Fruit fly (Drosophila melanogaster) S2 (cell line): ENCODE results near the gene Wwox.
A peak's percentile ranks its signal among the peaks of the same experiment; 100 is the strongest.

Experiments
- CG8478 ChIP-seq: fragments of >200 bp; optimal IDR thresholded peaks from 2 replicates; lab custom pipeline; 2018
- CTCF ChIP-seq, 2 experiments: fragments of >200 bp; optimal IDR thresholded peaks; 2 replicates each; lab custom pipeline; 2018

Wwox gene

DNA sequence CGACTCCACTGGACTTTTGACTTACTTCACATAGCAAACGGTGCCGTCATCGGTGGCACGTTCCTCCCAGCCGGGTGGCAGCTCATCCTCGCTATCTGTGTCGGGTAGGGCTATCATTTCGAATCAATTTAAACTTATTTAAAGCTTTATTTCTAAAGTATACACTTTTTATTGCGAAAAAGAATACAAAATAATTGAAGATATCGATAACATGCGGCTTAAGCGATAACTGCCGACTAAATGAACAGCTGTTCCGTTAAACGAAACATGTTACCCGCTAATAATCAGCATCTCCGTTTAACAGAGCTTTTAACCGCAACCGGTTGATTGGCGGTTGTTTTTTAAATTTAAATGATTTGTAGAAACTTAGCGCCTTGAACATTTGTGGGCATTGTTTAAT, at the start of gene Wwox:
Gene Wwox, minus strand, starts transcription at position 215 of the 400 bp plus-strand sequence.
- TF ChIP-seq CG8478 (lab: Kevin White, UChicago) (no peak), CTCF (optimal IDR thresholded peaks at IDR 0.05; lab: Kevin White, UChicago) (no peak)

DNA sequence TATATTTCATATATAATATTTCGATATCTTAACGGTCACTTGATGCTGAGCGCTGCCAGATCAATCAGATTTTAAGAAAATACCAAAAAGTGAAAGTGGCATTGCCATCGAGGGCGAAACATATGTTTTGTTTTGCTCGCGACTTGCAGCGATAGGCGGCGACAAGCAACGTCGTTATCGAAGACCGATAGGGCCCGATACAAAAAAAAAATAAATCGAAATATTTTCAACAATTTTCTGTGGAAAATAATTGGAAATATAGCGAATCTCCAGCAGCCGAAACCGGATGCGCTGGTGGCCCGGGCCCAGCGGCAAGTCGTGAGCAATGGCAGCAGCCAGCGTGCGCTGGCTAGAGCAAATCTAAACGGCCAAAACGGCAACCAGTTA, 39.2 kb upstream of the Wwox start, which contains the start of gene Megf8:
Gene Megf8, plus strand, starts transcription at position 190 of the 387 bp plus-strand sequence.
- TF ChIP-seq CG8478 (lab: Kevin White, UChicago) (no peak), CTCF (optimal IDR thresholded peaks at IDR 0.05; lab: Kevin White, UChicago) (no peak)

DNA sequence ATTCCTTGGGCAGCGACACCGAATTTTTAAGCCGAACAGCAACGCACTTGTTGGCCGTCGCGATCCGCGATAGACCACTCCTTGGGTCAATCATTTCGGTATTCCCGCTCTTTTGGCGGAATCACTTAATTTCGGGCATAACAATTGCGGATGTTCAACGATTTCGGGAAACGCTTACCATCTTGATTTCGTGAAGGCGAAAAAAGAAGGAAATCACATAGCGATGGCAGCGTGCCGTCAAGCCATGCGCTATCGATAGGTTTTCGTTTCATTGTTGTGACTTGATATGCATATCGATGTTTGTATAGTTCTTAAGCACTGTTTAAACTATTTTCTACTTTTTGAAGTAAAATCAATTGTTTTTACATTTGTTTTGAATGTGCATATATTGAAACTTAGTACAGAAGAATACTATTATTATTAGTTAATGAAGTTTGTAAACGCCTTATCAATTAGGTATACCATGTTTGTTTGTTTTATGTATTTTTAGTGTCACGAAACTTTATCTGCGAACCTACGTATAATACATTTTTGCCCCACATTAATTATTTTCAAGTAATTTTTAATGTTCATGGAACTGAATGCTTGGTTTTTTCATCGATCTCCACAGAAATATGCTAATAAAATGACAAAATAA, 38.7 kb upstream of the Wwox start, which contains the start of gene RpL36A:
Gene RpL36A, minus strand, starts transcription at position 265 of the 637 bp plus-strand sequence.
- TF ChIP-seq CG8478 (lab: Kevin White, UChicago) (no peak), CTCF (optimal IDR thresholded peaks at IDR 0.05; lab: Kevin White, UChicago) (peak in 1 of 2 experiments; percentile 19)

DNA sequence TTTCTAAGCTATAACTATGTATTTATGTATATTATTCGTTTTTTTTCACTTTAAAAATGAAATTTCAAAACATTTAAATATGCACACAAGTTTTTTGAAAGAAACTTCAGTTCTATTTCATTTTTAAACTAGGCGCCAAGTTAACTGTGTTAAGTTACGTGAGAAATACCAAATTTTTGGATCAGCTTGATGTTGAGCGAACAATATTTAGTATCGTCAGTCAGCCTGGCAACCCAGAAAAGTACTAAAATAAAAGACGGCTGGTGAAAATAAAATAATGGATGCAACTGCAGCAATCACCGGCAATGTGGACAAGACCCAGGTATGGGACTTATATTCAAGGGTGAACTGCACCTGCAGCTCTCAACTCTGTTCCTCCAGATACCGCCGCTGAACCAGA, 36.8 kb upstream of the Wwox start, which contains the start of gene CCDC53:
Gene CCDC53, plus strand, starts transcription at position 235 of the 400 bp plus-strand sequence.
- no peak for TF ChIP-seq CG8478 (lab: Kevin White, UChicago)
- no peak for TF ChIP-seq CTCF (optimal IDR thresholded peaks at IDR 0.05; lab: Kevin White, UChicago)

DNA sequence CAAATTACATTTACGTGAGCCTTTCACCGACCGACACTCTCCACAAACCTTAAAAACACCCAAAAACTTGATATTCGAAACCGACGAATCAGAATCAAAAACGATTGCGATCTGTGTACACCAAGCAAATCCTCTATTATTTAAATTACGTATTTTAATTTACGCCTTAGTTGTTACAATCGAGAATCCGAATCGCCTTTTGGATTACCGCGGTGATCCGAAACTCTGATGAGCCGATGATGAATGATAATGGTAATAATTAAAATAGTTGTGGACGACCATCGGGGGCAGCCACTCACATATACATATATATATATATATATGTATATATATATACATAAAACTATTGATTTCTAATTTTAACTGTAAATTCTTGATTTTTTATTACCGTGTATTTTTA, 35.6 kb upstream of the Wwox start, which contains the start of gene CG7367:
Gene CG7367, minus strand, starts transcription at position 101 of the 400 bp plus-strand sequence.
- TF ChIP-seq CTCF (optimal IDR thresholded peaks at IDR 0.05; lab: Kevin White, UChicago) (no peak), CG8478 (lab: Kevin White, UChicago) (no peak)

DNA sequence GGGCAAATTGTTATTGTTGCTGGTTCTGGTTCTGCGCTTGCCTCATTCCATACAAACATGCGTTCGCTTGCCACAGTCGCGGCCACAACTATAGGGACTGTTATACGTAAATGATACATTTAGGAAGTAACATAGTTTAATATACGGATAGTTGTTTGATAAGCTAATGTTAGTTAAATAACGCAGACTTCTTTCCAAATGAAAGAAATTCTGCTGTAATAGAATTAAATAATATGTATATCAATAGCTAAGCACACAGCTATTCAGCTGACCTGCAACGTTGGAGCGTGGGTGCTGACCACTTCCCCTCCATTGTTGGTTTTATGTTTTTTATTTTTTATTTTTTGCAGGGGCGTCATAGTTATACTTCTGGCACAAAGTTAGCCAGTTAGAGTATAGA, 30.6 kb upstream of the Wwox start:
- TF ChIP-seq CTCF (optimal IDR thresholded peaks at IDR 0.05; lab: Kevin White, UChicago) (no peak), CG8478 (lab: Kevin White, UChicago) (no peak)

DNA sequence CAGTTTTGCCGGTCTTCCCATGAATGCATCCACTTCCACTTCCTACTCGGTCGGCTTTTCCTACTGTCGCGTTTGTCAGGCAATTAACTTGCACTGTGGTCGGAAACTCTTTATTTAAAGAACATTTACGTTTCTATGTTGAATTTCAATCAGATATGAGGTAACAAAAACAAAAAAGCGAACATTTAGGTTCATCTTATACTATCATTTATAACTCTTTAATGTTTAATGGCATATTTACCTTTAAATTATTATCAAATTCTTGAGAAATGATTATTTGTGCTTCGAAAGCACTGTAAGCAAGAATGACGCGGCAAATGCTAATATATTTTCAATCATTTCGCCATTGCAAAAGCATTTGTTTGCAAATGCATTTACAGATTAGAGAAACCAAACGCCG, 29.7 kb upstream of the Wwox start:
- TF ChIP-seq CTCF (optimal IDR thresholded peaks at IDR 0.05; lab: Kevin White, UChicago), result no peak
- no peak for TF ChIP-seq CG8478 (lab: Kevin White, UChicago)

DNA sequence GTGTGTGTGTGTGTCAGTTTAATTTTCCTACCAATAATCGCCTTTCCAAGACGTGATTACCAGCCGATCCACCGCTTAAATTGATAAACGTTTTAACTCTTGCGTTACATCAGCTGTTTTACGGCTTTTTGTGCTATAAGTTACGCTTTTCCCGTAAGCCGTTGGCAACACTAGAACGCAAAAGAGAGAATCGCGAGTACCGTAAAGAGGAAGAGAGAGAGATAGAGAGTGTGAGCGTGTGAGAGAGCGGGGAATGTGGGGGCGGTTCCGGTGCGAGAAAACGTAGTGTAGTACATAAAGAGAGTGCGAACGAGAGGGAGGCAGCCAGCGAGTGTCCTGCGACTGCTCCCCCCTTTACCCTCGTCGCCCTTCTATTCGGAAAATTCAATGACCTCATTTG, 27.5 kb upstream of the Wwox start:
- no peak for TF ChIP-seq CG8478 (lab: Kevin White, UChicago)
- TF ChIP-seq CTCF (optimal IDR thresholded peaks at IDR 0.05; lab: Kevin White, UChicago), result no peak

DNA sequence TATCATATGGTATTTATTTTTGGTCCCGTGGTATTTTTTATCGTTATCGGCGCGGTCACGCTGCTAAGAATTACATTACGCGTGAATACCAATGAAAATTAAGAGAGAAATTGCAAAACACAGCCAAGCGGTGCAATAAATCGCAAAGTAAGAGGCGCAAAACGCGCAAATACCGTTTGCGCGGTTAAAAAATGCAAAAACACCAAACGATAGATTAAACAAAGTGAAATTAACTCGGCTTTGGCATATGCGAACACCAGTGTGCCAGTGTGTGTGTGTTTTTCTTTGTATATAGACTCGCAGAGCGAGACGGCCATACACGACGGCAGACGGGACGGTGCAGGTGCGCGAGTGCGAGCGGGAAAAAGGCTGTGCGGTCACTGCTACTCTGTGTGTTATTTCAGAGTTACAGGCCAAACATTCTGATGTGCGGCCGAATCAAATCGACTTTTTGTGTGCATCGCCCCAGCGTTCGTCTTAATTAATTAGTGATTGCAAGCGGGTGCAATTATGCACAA, 26.7 kb upstream of the Wwox start, which contains the start of gene Cka:
Gene Cka, plus strand, starts transcription at position 29 of the 518 bp plus-strand sequence.
- TF ChIP-seq CTCF (optimal IDR thresholded peaks at IDR 0.05; lab: Kevin White, UChicago) (peak in 1 of 2 experiments; percentile 32), CG8478 (lab: Kevin White, UChicago) (no peak)

DNA sequence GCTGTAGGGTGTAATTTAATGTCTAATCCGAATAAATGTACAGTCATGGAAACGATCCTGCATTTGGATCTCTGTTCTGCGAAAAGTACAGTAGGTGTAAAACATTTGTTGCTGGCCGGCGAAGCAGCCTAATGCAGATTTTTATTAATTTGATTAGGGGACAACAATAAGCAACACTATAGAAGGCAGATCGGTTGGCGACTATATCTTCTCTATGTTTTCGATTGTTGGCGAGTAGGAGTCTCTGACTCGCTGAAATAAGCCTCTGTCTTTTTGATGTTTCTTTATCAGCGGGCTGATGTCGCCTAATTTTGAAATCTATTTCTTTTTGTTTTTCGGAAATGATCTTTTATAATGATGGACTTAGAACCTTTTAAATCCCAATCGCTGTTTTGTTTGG, 26.0 kb upstream of the Wwox start:
- TF ChIP-seq CTCF (optimal IDR thresholded peaks at IDR 0.05; lab: Kevin White, UChicago), result no peak
- no peak for TF ChIP-seq CG8478 (lab: Kevin White, UChicago)

DNA sequence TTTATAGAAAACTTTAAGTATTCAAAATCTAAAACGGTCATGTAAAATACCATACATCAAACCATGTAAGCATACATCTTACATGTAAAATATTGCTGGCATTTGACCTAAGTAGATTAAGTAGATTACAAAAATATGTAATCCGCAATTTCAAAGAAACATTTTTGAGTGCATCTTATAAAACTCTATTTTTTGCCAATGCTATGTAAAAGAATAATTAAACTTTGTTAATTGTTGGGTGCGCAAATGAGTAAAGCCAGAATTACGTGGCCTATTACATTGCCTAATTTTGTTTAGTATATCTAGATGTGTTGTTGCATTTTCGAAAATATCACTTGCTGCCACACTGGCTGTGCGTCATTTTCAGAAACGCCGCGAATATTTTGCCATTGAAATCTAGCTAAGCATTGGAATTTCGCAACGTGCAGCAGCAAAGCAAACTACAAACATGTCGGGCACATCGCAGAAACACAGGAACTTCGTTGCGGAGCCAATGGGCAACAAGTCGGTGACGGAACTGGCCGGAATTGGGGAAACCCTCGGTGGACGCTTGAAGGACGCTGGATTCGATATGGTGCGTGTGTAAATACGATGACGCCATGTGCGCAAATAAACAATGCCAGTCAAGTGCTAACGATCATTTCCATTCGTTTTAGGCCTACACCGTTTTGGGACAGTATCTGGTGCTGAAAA, 25.2 kb upstream of the Wwox start, which contains the start of gene baf:
Gene baf, plus strand, starts transcription at position 303 of the 693 bp plus-strand sequence.
- TF ChIP-seq CTCF (optimal IDR thresholded peaks at IDR 0.05; lab: Kevin White, UChicago) (peak; percentile 22 to 40), CG8478 (lab: Kevin White, UChicago) (no peak)

DNA sequence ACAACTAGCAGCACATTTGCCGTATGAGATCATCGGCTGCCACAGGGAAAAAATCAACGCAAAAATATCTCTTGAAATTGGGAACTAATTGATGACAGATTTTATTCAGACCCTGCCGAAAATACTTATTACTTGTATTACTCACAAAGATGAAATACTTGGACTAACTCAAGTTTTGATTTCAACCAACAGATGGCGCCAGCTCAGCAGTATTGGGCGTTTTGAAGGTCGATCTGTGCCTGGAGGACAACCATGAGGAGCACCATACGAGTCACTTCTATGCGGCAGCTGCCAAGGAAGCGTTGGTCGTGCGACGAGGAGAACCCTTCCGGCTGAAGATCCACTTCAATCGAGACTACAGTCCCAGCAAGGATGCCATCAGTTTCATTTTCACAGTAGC, 20.2 kb upstream of the Wwox start:
- TF ChIP-seq CTCF (optimal IDR thresholded peaks at IDR 0.05; lab: Kevin White, UChicago), result peak; percentile 76 to 80
- no peak for TF ChIP-seq CG8478 (lab: Kevin White, UChicago)

DNA sequence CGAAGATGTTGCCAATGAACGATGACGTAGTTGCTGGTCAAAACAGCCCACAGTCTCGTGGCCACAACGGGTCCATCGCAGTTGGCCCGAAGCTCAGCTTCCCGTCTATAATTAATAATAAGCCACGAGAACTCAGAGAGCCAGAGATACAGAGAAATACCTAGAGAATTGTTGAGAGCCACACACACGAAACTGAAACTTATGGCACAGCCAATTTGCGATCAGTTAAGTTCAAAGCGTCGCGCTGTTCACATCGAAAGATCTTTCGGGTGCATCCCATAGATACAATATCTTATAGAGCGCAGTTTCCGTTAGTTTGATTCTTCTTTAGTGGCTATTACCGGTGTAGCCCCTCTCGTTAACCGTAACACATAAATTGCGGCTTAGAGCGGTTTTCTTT, 8.5 kb upstream of the Wwox start:
- no peak for TF ChIP-seq CTCF (optimal IDR thresholded peaks at IDR 0.05; lab: Kevin White, UChicago)
- TF ChIP-seq CG8478 (lab: Kevin White, UChicago), result no peak

DNA sequence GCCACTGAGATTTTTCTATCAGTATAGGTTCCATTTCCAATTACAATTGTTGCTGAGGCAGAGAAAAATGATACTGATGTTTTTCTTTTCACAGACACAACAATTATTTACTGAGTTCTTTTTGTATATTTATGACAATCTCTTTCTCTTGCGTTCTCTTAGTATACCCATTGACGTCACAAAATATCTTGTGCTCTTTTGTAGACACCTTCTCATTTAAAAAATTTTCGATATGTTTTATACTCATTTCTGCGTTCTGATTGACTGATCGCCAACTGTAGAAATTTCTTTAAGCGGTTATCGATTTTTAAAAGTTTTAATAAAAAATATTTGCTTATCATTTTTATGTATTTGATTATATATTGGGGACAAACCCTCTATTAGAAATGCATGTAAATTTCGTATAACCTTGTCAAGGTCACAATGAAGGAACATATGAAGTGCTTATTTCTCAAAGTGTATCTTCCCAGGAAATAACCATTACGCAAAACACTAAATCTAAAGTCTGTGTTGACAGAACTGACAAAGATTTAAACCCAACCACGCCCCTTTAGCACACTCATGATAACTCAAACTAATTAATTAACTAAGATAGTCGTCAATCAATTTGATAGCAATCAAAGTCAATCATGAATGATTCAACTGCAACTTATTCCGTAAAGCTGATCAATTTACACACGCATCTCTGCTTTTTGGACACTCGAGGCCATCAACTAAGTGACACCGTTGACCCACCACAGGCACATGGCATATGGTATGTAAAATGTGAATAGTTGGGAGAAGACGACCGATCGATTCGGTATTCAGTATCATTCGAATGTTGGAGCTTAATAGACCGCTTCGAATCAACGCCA, 6.7 kb upstream of the Wwox start, which contains the start of the genes Glyat and Tg:
Gene Glyat, minus strand, starts transcription at position 51 of the 854 bp plus-strand sequence.
Gene Tg, plus strand, starts transcription at position 804 of the 854 bp plus-strand sequence.
- TF ChIP-seq CG8478 (lab: Kevin White, UChicago) (no peak), CTCF (optimal IDR thresholded peaks at IDR 0.05; lab: Kevin White, UChicago) (no peak)
